Fruit fly (Drosophila melanogaster): Measurements from ENCODE around the gene CG14780.

CG14780 gene

dm6 chrX:1470562-1470961 is 1.8 kb upstream of the CG14780 start, which contains the start of gene pck (continued):
- peak; percentile 48; the same call in 1 of the 3 replicates for TF ChIP-seq knrl (GFP tag; IDR thresholded peaks at IDR 0.05; ENCODE audit: partially characterized antibody)
- no peak for TF ChIP-seq CG31365 (tag; optimal IDR thresholded peaks at IDR 0.05)
- peak; percentile 24 for TF ChIP-seq CG12299 (tag; optimal IDR thresholded peaks at IDR 0.05)
- TF ChIP-seq CG14050 (GFP tag; IDR thresholded peaks at IDR 0.05): no peak; the same call in 2 of the 3 replicates
- peak; percentile 13 for TF ChIP-seq nom (GFP tag; optimal IDR thresholded peaks at IDR 0.05)
- TF ChIP-seq CG13123 (GFP tag; optimal IDR thresholded peaks at IDR 0.05): peak; percentile 52
- TF ChIP-seq CG10274 (GFP tag; optimal IDR thresholded peaks at IDR 0.05): no peak
- peak; percentile 75 for TF ChIP-seq CG14710 (tag; optimal IDR thresholded peaks at IDR 0.05)
- TF ChIP-seq B-H1 (GFP tag; IDR thresholded peaks at IDR 0.05): peak; percentile 54; the same call in 1 of the 3 replicates
- peak; percentile 1 for TF ChIP-seq CG17912 (GFP tag; optimal IDR thresholded peaks at IDR 0.05)
- no peak for TF ChIP-seq sim (GFP tag; IDR thresholded peaks at IDR 0.05)
- TF ChIP-seq gem (tag; optimal IDR thresholded peaks at IDR 0.05): no peak
- peak; percentile 41; the same call in 1 of the 2 replicates for TF ChIP-seq hbn (GFP tag; IDR thresholded peaks at IDR 0.05; ENCODE audit: partially characterized antibody)
- peak; percentile 56; the same call in 2 of the 3 replicates for TF ChIP-seq HLH4C (GFP tag; IDR thresholded peaks at IDR 0.05; ENCODE audit: partially characterized antibody)
- peak; percentile 70 for TF ChIP-seq CG17328 (GFP tag; IDR thresholded peaks at IDR 0.05)
- peak; percentile 24 for TF ChIP-seq CG3163 (GFP tag; optimal IDR thresholded peaks at IDR 0.05)
- peak; percentile 19 for TF ChIP-seq hkb (optimal IDR thresholded peaks at IDR 0.05)
- peak; percentile 79 for TF ChIP-seq hkb (GFP tag; IDR thresholded peaks at IDR 0.05)
- TF ChIP-seq CG2116 (GFP tag; optimal IDR thresholded peaks at IDR 0.05): peak; percentile 78
- TF ChIP-seq CG2678 (tag; optimal IDR thresholded peaks at IDR 0.05): peak; percentile 52
- TF ChIP-seq CG12942 (GFP tag; optimal IDR thresholded peaks at IDR 0.05): peak; percentile 66
- no peak for TF ChIP-seq CG14014 (GFP tag; IDR thresholded peaks at IDR 0.05)
- TF ChIP-seq wek (GFP tag; optimal IDR thresholded peaks at IDR 0.05): peak; percentile 18
- TF ChIP-seq CG11723 (GFP tag; optimal IDR thresholded peaks at IDR 0.05): no peak
- peak; percentile 6 for TF ChIP-seq CG30431 (GFP tag; optimal IDR thresholded peaks at IDR 0.05)
- no peak for TF ChIP-seq pb (GFP tag; optimal IDR thresholded peaks at IDR 0.05)
- peak; percentile 27 for TF ChIP-seq bcd (GFP tag; optimal IDR thresholded peaks at IDR 0.05)
- TF ChIP-seq grau (tag; optimal IDR thresholded peaks at IDR 0.05): peak; percentile 54
- peak; percentile 60; the same call in 1 of the 2 replicates for TF ChIP-seq chm (GFP tag; IDR thresholded peaks at IDR 0.05)
- peak; percentile 67 for TF ChIP-seq CG12659 (GFP tag; optimal IDR thresholded peaks at IDR 0.05)
- TF ChIP-seq CG15479 (GFP tag; optimal IDR thresholded peaks at IDR 0.05): no peak
- peak; percentile 72 for TF ChIP-seq maf-S (GFP tag; optimal IDR thresholded peaks at IDR 0.05)
- TF ChIP-seq CG12071 (GFP tag; optimal IDR thresholded peaks at IDR 0.05): no peak
- peak; percentile 50 for TF ChIP-seq CG30020 (tag; optimal IDR thresholded peaks at IDR 0.05)
- TF ChIP-seq Chrac-16 (GFP tag; optimal IDR thresholded peaks at IDR 0.05): peak; percentile 75
- TF ChIP-seq Camta (GFP tag; optimal IDR thresholded peaks at IDR 0.05): peak; percentile 69
- peak; percentile 24; the same call in 1 of the 2 replicates for TF ChIP-seq danr (GFP tag; IDR thresholded peaks at IDR 0.05)
- TF ChIP-seq CG1233 (GFP tag; optimal IDR thresholded peaks at IDR 0.05): no peak
- no peak for TF ChIP-seq CG8089 (GFP tag; optimal IDR thresholded peaks at IDR 0.05)
- peak; percentile 58 for TF ChIP-seq ranshi (GFP tag; IDR thresholded peaks at IDR 0.05)
- TF ChIP-seq disco-r (GFP tag; optimal IDR thresholded peaks at IDR 0.05): peak; percentile 49
- TF ChIP-seq Elba2 (GFP tag; optimal IDR thresholded peaks at IDR 0.05): peak; percentile 50
- no peak for TF ChIP-seq NC2α (GFP tag; optimal IDR thresholded peaks at IDR 0.05)
- peak; percentile 36 for TF ChIP-seq slp2 (GFP tag; optimal IDR thresholded peaks at IDR 0.05)
- no peak for TF ChIP-seq Tbp (GFP tag; optimal IDR thresholded peaks at IDR 0.05)
- no peak for TF ChIP-seq org-1 (GFP tag; optimal IDR thresholded peaks at IDR 0.05)
- peak; percentile 62 for TF ChIP-seq CG10959 (GFP tag; IDR thresholded peaks at IDR 0.05)
- peak; percentile 51; the same call in 1 of the 3 replicates for TF ChIP-seq dysf (GFP tag; IDR thresholded peaks at IDR 0.05)
- TF ChIP-seq Mes4 (GFP tag; optimal IDR thresholded peaks at IDR 0.05): peak; percentile 35
- TF ChIP-seq Deaf1 (tag; optimal IDR thresholded peaks at IDR 0.05): peak; percentile 18
- no peak for TF ChIP-seq HmgD (GFP tag; optimal IDR thresholded peaks at IDR 0.05)
- no peak for TF ChIP-seq usp (GFP tag; optimal IDR thresholded peaks at IDR 0.05)

Measured in whole organism, embryonic.